Worm (Caenorhabditis elegans) whole organism, mixed stage, embryonic: ENCODE measurements around the gene C09H10.4.

Experiments used
- M03D4.4 ChIP-seq: sonication (generic microtip); optimal IDR thresholded peaks from 2 replicates; lab custom pipeline; 2017; ENCODE audit warnings: mild to moderate bottlenecking, missing genetic modification characterization, missing compliant biosample characterization
- bed-3 ChIP-seq: fragments of 200-800 bp; sonication (Bioruptor generic); optimal IDR thresholded peaks from 3 replicates; lab custom pipeline; 2018; ENCODE audit warnings: mild to moderate bottlenecking, missing genetic modification characterization, moderate library complexity, missing compliant biosample characterization
- blmp-1 ChIP-seq: fragments of 150-350 bp; optimal IDR thresholded peaks from 2 replicates; lab custom pipeline; 2014; ENCODE audit warnings: missing biosample characterization, missing genetic modification characterization
- ceh-39 ChIP-seq: fragments of 150-350 bp; optimal IDR thresholded peaks from 2 replicates; lab custom pipeline; 2014; ENCODE audit warnings: missing biosample characterization, missing genetic modification characterization
- ceh-43 ChIP-seq: fragments of 200-800 bp; sonication (Bioruptor generic); optimal IDR thresholded peaks from 2 replicates; lab custom pipeline; 2018; ENCODE audit warnings: mild to moderate bottlenecking, missing genetic modification characterization, moderate library complexity, missing compliant biosample characterization
- ces-1 ChIP-seq: fragments of 150-350 bp; optimal IDR thresholded peaks from 2 replicates; lab custom pipeline; 2014; ENCODE audit warnings: missing biosample characterization, missing genetic modification reagents, missing genetic modification characterization
- drap-1 ChIP-seq: fragments of 200-800 bp; sonication (Bioruptor generic); optimal IDR thresholded peaks from 3 replicates; lab custom pipeline; 2018; ENCODE audit warnings: mild to moderate bottlenecking, missing genetic modification characterization, missing compliant biosample characterization
- elt-1 ChIP-seq: sonication (generic microtip); optimal IDR thresholded peaks from 2 replicates; lab custom pipeline; 2017; ENCODE audit warnings: missing genetic modification characterization, mild to moderate bottlenecking, missing compliant biosample characterization, antibody characterized with exemption, moderate library complexity, borderline replicate concordance; ENCODE audit not compliant: insufficient read depth
- elt-3 ChIP-seq: fragments of 150-350 bp; optimal IDR thresholded peaks from 2 replicates; lab custom pipeline; 2014; ENCODE audit warnings: missing biosample characterization, missing genetic modification characterization
- flh-1 ChIP-seq: fragments of 200-800 bp; sonication (Bioruptor generic); optimal IDR thresholded peaks from 2 replicates; lab custom pipeline; 2018; ENCODE audit warnings: mild to moderate bottlenecking, missing genetic modification characterization, moderate library complexity, missing compliant biosample characterization
- ham-2 ChIP-seq: fragments of 200-800 bp; sonication (Bioruptor generic); optimal IDR thresholded peaks from 2 replicates; lab custom pipeline; 2018; ENCODE audit warnings: mild to moderate bottlenecking, missing genetic modification characterization, missing compliant biosample characterization
- hlh-1 ChIP-seq: fragments of 150-350 bp; optimal IDR thresholded peaks from 2 replicates; lab custom pipeline; 2014; ENCODE audit warnings: missing biosample characterization, missing genetic modification reagents, missing genetic modification characterization
- lin-13 ChIP-seq: fragments of 150-350 bp; optimal IDR thresholded peaks from 2 replicates; lab custom pipeline; 2014; ENCODE audit warnings: missing biosample characterization, missing genetic modification characterization
- lsy-2 ChIP-seq: fragments of 150-350 bp; optimal IDR thresholded peaks from 2 replicates; lab custom pipeline; 2014; ENCODE audit warnings: missing biosample characterization, missing genetic modification characterization
- mep-1 ChIP-seq: fragments of 150-350 bp; optimal IDR thresholded peaks from 2 replicates; lab custom pipeline; 2017; ENCODE audit warnings: missing biosample characterization, missing genetic modification reagents, missing genetic modification characterization, inconsistent platforms
- nhr-12 ChIP-seq: fragments of 150-350 bp; optimal IDR thresholded peaks from 2 replicates; lab custom pipeline; 2014; ENCODE audit warnings: missing biosample characterization, missing genetic modification characterization
- nhr-2 ChIP-seq: fragments of 150-350 bp; optimal IDR thresholded peaks from 2 replicates; lab custom pipeline; 2014; ENCODE audit warnings: missing biosample characterization, missing genetic modification characterization
- nhr-237 ChIP-seq: fragments of 150-350 bp; optimal IDR thresholded peaks from 2 replicates; lab custom pipeline; 2014; ENCODE audit warnings: missing biosample characterization, missing genetic modification characterization
- nhr-76 ChIP-seq: sonication (generic microtip); optimal IDR thresholded peaks from 2 replicates; lab custom pipeline; 2017; ENCODE audit warnings: missing biosample characterization, missing genetic modification characterization
- snpc-4 ChIP-seq: fragments of 150-350 bp; optimal IDR thresholded peaks from 2 replicates; lab custom pipeline; 2014; ENCODE audit warnings: missing biosample characterization, missing genetic modification characterization
- sptf-1 ChIP-seq: sonication (generic microtip); optimal IDR thresholded peaks from 2 replicates; lab custom pipeline; 2017; ENCODE audit warnings: mild to moderate bottlenecking, missing genetic modification characterization, moderate library complexity, missing compliant biosample characterization
- tbx-8 ChIP-seq: fragments of 200-800 bp; sonication (Bioruptor generic); optimal IDR thresholded peaks from 2 replicates; lab custom pipeline; 2018; ENCODE audit warnings: mild to moderate bottlenecking, missing genetic modification characterization, moderate library complexity, missing compliant biosample characterization
- unc-120 ChIP-seq: sonication (generic microtip); optimal IDR thresholded peaks from 2 replicates; lab custom pipeline; 2017; ENCODE audit warnings: missing genetic modification characterization, missing compliant biosample characterization; ENCODE audit not compliant: poor library complexity, severe bottlenecking
- unc-39 ChIP-seq: fragments of 150-350 bp; optimal IDR thresholded peaks from 2 replicates; lab custom pipeline; 2014; ENCODE audit warnings: missing biosample characterization, missing genetic modification characterization
- unc-62 ChIP-seq: fragments of 150-350 bp; optimal IDR thresholded peaks from 2 replicates; lab custom pipeline; 2014; ENCODE audit warnings: missing biosample characterization, missing genetic modification reagents, missing genetic modification characterization
- zip-8 ChIP-seq: fragments of 150-350 bp; optimal IDR thresholded peaks from 2 replicates; lab custom pipeline; 2014; ENCODE audit warnings: missing biosample characterization, missing genetic modification characterization
- ztf-11 ChIP-seq: fragments of 150-350 bp; optimal IDR thresholded peaks from 2 replicates; lab custom pipeline; 2014; ENCODE audit warnings: missing biosample characterization, missing genetic modification characterization

C09H10.4 gene

ce11 chrII:11099841-11100240 is at the start of gene C09H10.4:
C09H10.4 (plus strand) TSS chrII:11100141.
- TF ChIP-seq unc-120 (tag; lab: Kevin White, UChicago) = no peak

ce11 chrII:11050678-11051077 is 49.3 kb upstream of the C09H10.4 start:
- TF ChIP-seq tbx-8 (no peak), mep-1 (tag; lab: Kevin White, UChicago) (no peak), bed-3 (GFP tag; lab: Kevin White, UChicago) (no peak)
- TF ChIP-seq, all 35 proteins: peak for 0

ce11 chrII:11052526-11052925 is 47.4 kb upstream of the C09H10.4 start:
- no peak for TF ChIP-seq zip-8
- no peak for TF ChIP-seq nhr-12 (tag; lab: Kevin White, UChicago)
- no peak for TF ChIP-seq unc-39 (tag; lab: Kevin White, UChicago)
- TF ChIP-seq elt-1 (tag; lab: Kevin White, UChicago) = no peak
- no peak for TF ChIP-seq drap-1 (GFP tag; lab: Kevin White, UChicago)
- no peak for TF ChIP-seq bed-3 (GFP tag; lab: Kevin White, UChicago)
- TF ChIP-seq, all 35 proteins: peak for 0

ce11 chrII:11055223-11055622 is 44.7 kb upstream of the C09H10.4 start, which contains the start of gene F45E10.2:
F45E10.2 (minus strand) TSS chrII:11055323.
- no peak for TF ChIP-seq blmp-1
- TF ChIP-seq ces-1 (GFP tag; lab: Kevin White, UChicago) = no peak
- TF ChIP-seq mep-1 (tag; lab: Kevin White, UChicago) = no peak
- no peak for TF ChIP-seq nhr-12 (tag; lab: Kevin White, UChicago)
- TF ChIP-seq M03D4.4 (tag; lab: Kevin White, UChicago) = no peak
- no peak for TF ChIP-seq flh-1 (GFP tag; lab: Kevin White, UChicago)
- no peak for TF ChIP-seq elt-3 (tag; lab: Kevin White, UChicago)
- no peak for TF ChIP-seq unc-39 (tag; lab: Kevin White, UChicago)
- no peak for TF ChIP-seq drap-1 (GFP tag; lab: Kevin White, UChicago)
- TF ChIP-seq ham-2 (GFP tag; lab: Kevin White, UChicago) = no peak
- no peak for TF ChIP-seq bed-3 (GFP tag; lab: Kevin White, UChicago)

- peak; percentile 77 for TF ChIP-seq elt-1 (tag; lab: Kevin White, UChicago)
- no peak for TF ChIP-seq nhr-76 (tag; lab: Kevin White, UChicago)
- TF ChIP-seq elt-3 (tag; lab: Kevin White, UChicago) = peak; percentile 43
- no peak for TF ChIP-seq blmp-1
These were observed 42.7 kb upstream of the C09H10.4 start for ce11 chrII:11057256-11057655.

- no peak for TF ChIP-seq nhr-2
- TF ChIP-seq elt-1 (tag; lab: Kevin White, UChicago) = no peak
- TF ChIP-seq ztf-11 (tag; lab: Kevin White, UChicago) = no peak
- TF ChIP-seq nhr-237 (tag; lab: Kevin White, UChicago) = no peak
- TF ChIP-seq snpc-4 (tag; lab: Kevin White, UChicago) = no peak
- TF ChIP-seq flh-1 (GFP tag; lab: Kevin White, UChicago) = no peak
- no peak for TF ChIP-seq lsy-2
- no peak for TF ChIP-seq lin-13 (tag; lab: Kevin White, UChicago)
- TF ChIP-seq drap-1 (GFP tag; lab: Kevin White, UChicago) = no peak
- no peak for TF ChIP-seq ham-2 (GFP tag; lab: Kevin White, UChicago)
- no peak for TF ChIP-seq ceh-43 (GFP tag; lab: Kevin White, UChicago)
- no peak for TF ChIP-seq unc-62
- no peak for TF ChIP-seq unc-120 (tag; lab: Kevin White, UChicago)
These were observed 35.7 kb upstream of the C09H10.4 start for ce11 chrII:11064191-11064695.

ce11 chrII:11072565-11072964 is 27.4 kb upstream of the C09H10.4 start:
- TF ChIP-seq ztf-11 (tag; lab: Kevin White, UChicago) (no peak), zip-8 (no peak), unc-120 (tag; lab: Kevin White, UChicago) (no peak), ces-1 (GFP tag; lab: Kevin White, UChicago) (peak; percentile 63), nhr-12 (tag; lab: Kevin White, UChicago) (no peak), blmp-1 (no peak), hlh-1 (no peak), sptf-1 (tag; lab: Kevin White, UChicago) (peak; percentile 19), ceh-43 (GFP tag; lab: Kevin White, UChicago) (no peak), elt-1 (tag; lab: Kevin White, UChicago) (no peak), lin-13 (tag; lab: Kevin White, UChicago) (no peak), ham-2 (GFP tag; lab: Kevin White, UChicago) (no peak), unc-62 (no peak), ceh-39 (tag; lab: Kevin White, UChicago) (no peak), snpc-4 (tag; lab: Kevin White, UChicago) (no peak), nhr-76 (tag; lab: Kevin White, UChicago) (no peak)
